6 worm cellular contexts compared by ENCODE assay signal in the genomic region with DNA sequence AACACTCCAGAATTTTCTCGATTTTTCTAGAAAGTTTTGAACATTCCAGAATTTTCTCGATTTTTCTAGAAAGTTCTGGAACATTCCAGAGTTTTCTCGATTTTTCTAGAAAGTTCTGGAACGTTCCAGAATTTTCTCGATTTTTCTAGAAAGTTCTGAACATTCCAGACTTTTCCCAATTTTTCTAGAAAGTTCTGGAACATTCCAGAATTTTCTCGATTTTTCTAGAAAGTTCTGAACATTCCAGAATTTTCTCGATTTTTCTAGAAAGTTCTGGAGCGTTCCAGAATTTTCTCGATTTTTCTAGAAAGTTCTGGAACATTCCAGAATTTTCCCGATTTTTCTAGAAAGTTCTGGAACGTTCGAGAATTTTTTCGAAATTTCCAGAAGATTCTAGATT.
A peak's percentile ranks its signal among the peaks of the same experiment; 100 is the strongest.
TF ChIP-seq lines count a peak whose summit lies in the region.
"Not testable (repeated sequence)": the region's sequence is repeated elsewhere in the genome, so short reads cannot be mapped to it uniquely, and the experiment has no call there.

No protein-coding gene starts in this region.

TF ChIP-seq in whole organism, L1 larva, 84 proteins besides CTCF, POLR2A, EP300 and RAD21:
- TF ChIP-seq unc-98 (GFP tag; IDR thresholded peaks at IDR 0.05; lab: Robert Waterston, UW) (0 out of 2 replicates have a peak, but pooled peaks have one; percentile 45), mab-9 (GFP tag; IDR thresholded peaks at IDR 0.05; lab: Robert Waterston, UW) (0 out of 2 replicates have a peak, but pooled peaks have one; percentile 14)
TF ChIP-seq in whole organism, L1 larva: peak in this region for 2; not testable (repeated sequence) for 82.

TF ChIP-seq in whole organism, L4 larva, 104 proteins besides CTCF, POLR2A, EP300 and RAD21 (continues in another document):
- peak; percentile 96 to 97 for TF ChIP-seq madf-5 (GFP tag; IDR thresholded peaks at IDR 0.05; lab: Robert Waterston, UW)
- peak; percentile 51; the same call in 1 of the 2 replicates for TF ChIP-seq saeg-2 (GFP tag; IDR thresholded peaks at IDR 0.05; lab: Robert Waterston, UW)
- TF ChIP-seq nhr-41 (GFP tag; IDR thresholded peaks at IDR 0.05; lab: Robert Waterston, UW): peak; percentile 92
- TF ChIP-seq snpc-1.2 (GFP tag; IDR thresholded peaks at IDR 0.05; lab: Robert Waterston, UW): peak; percentile 97
- TF ChIP-seq dmd-8 (GFP tag; IDR thresholded peaks at IDR 0.05; lab: Robert Waterston, UW): peak; percentile 66
- TF ChIP-seq php-3 (GFP tag; IDR thresholded peaks at IDR 0.05; lab: Robert Waterston, UW): peak; percentile 47; the same call in 1 of the 2 replicates
- TF ChIP-seq mdt-29 (GFP tag; IDR thresholded peaks at IDR 0.05; lab: Robert Waterston, UW): peak; percentile 99
- TF ChIP-seq pha-4 (GFP tag; IDR thresholded peaks at IDR 0.05; lab: Robert Waterston, UW): peak; percentile 94
- TF ChIP-seq pha-4 (tag; optimal IDR thresholded peaks at IDR 0.05; lab: Kevin White, UChicago): not testable (repeated sequence)
- peak; percentile 92; the same call in 1 of the 2 replicates for TF ChIP-seq tag-97 (GFP tag; IDR thresholded peaks at IDR 0.05; lab: Robert Waterston, UW)
- peak; percentile 93 for TF ChIP-seq Y48G9A.11 (GFP tag; IDR thresholded peaks at IDR 0.05; lab: Robert Waterston, UW)
- TF ChIP-seq arid-1 (GFP tag; conservative IDR thresholded peaks at IDR 0.05; lab: Robert Waterston, UW): peak; percentile 96
- peak; percentile 82 for TF ChIP-seq F26F4.8 (GFP tag; conservative IDR thresholded peaks at IDR 0.05; lab: Robert Waterston, UW)
- TF ChIP-seq lin-1 (GFP tag; IDR thresholded peaks at IDR 0.05; lab: Robert Waterston, UW): peak; percentile 97
- TF ChIP-seq tra-1 (GFP tag; IDR thresholded peaks at IDR 0.05; lab: Robert Waterston, UW): peak; percentile 92
- peak; percentile 97 for TF ChIP-seq ceh-44 (GFP tag; IDR thresholded peaks at IDR 0.05; lab: Robert Waterston, UW)

TF ChIP-seq in whole organism, early embryonic, 17 proteins besides CTCF, POLR2A, EP300 and RAD21:
- TF ChIP-seq tbx-37 (GFP tag; conservative IDR thresholded peaks at IDR 0.05; lab: Robert Waterston, UW) (0 out of 2 replicates have a peak, but pooled peaks have one; percentile 7), sea-1 (GFP tag; conservative IDR thresholded peaks at IDR 0.05; lab: Robert Waterston, UW) (peak; percentile 80), flt-1 (GFP tag; IDR thresholded peaks at IDR 0.05; lab: Robert Waterston, UW) (peak; percentile 87), scrt-1 (GFP tag; IDR thresholded peaks at IDR 0.05; lab: Robert Waterston, UW) (0 out of 2 replicates have a peak, but pooled peaks have one; percentile 21), tbx-11 (GFP tag; IDR thresholded peaks at IDR 0.05; lab: Robert Waterston, UW) (peak; percentile 60; the same call in 1 of the 2 replicates), pes-1 (GFP tag; IDR thresholded peaks at IDR 0.05; lab: Robert Waterston, UW) (peak; percentile 93)

TF ChIP-seq in whole organism, late embryonic, 69 proteins besides CTCF, POLR2A, EP300 and RAD21:
- TF ChIP-seq unc-3 (GFP tag; conservative IDR thresholded peaks at IDR 0.05; lab: Robert Waterston, UW): peak; percentile 21; the same call in 1 of the 2 replicates
- TF ChIP-seq unc-3 (tag; optimal IDR thresholded peaks at IDR 0.05; lab: Kevin White, UChicago): not testable (repeated sequence)

TF ChIP-seq in whole organism, midembryonic, 9 proteins besides CTCF, POLR2A, EP300 and RAD21:
- 0 out of 2 replicates have a peak, but pooled peaks have one; percentile 26 for TF ChIP-seq klf-2 (GFP tag; conservative IDR thresholded peaks at IDR 0.05; lab: Robert Waterston, UW)
- TF ChIP-seq tab-1 (GFP tag; IDR thresholded peaks at IDR 0.05; lab: Robert Waterston, UW): peak; percentile 83
- peak; percentile 98 for TF ChIP-seq flt-1 (GFP tag; IDR thresholded peaks at IDR 0.05; lab: Robert Waterston, UW)
- TF ChIP-seq ref-1 (GFP tag; conservative IDR thresholded peaks at IDR 0.05; lab: Robert Waterston, UW): peak; percentile 75
- TF ChIP-seq ztf-23 (GFP tag; IDR thresholded peaks at IDR 0.05; lab: Robert Waterston, UW): 0 out of 2 replicates have a peak, but pooled peaks have one; percentile 51
- TF ChIP-seq T22C8.4 (GFP tag; IDR thresholded peaks at IDR 0.05; lab: Robert Waterston, UW): 0 out of 2 replicates have a peak, but pooled peaks have one; percentile 29

TF ChIP-seq in whole organism, young adult, 124 proteins besides CTCF, POLR2A, EP300 and RAD21:
- TF ChIP-seq aptf-2 (GFP tag; conservative IDR thresholded peaks at IDR 0.05; lab: Robert Waterston, UW): peak; percentile 91
- peak; percentile 84 for TF ChIP-seq lin-26 (GFP tag; IDR thresholded peaks at IDR 0.05; lab: Robert Waterston, UW)
- TF ChIP-seq aptf-3 (GFP tag; IDR thresholded peaks at IDR 0.05; lab: Robert Waterston, UW): peak; percentile 100
- TF ChIP-seq attf-3 (GFP tag; conservative IDR thresholded peaks at IDR 0.05; lab: Robert Waterston, UW): peak; percentile 63
- TF ChIP-seq Y53F4B.3 (GFP tag; IDR thresholded peaks at IDR 0.05; lab: Robert Waterston, UW): peak; percentile 98
- TF ChIP-seq madf-3 (GFP tag; IDR thresholded peaks at IDR 0.05; lab: Robert Waterston, UW): peak; percentile 97
- peak; percentile 95 for TF ChIP-seq nfya-2 (GFP tag; IDR thresholded peaks at IDR 0.05; lab: Robert Waterston, UW)
- TF ChIP-seq nhr-120 (GFP tag; IDR thresholded peaks at IDR 0.05; lab: Robert Waterston, UW): peak; percentile 94; the same call in 1 of the 2 replicates
- peak; percentile 91 for TF ChIP-seq madf-6 (GFP tag; IDR thresholded peaks at IDR 0.05; lab: Robert Waterston, UW)
- peak; percentile 100 for TF ChIP-seq hsf-1 (GFP tag; IDR thresholded peaks at IDR 0.05; lab: Robert Waterston, UW)
- peak; percentile 91 for TF ChIP-seq cebp-1 (GFP tag; IDR thresholded peaks at IDR 0.05; lab: Robert Waterston, UW)
- TF ChIP-seq cebp-1 (tag; optimal IDR thresholded peaks at IDR 0.05; lab: Kevin White, UChicago): not testable (repeated sequence)
- TF ChIP-seq egrh-3 (GFP tag; IDR thresholded peaks at IDR 0.05; lab: Robert Waterston, UW): peak; percentile 96
- TF ChIP-seq mcd-1 (GFP tag; IDR thresholded peaks at IDR 0.05; lab: Robert Waterston, UW): peak; percentile 61
- TF ChIP-seq Y56A3A.18 (GFP tag; IDR thresholded peaks at IDR 0.05; lab: Robert Waterston, UW): peak; percentile 99
- peak; percentile 82; the same call in 1 of the 2 replicates for TF ChIP-seq ztf-28 (GFP tag; IDR thresholded peaks at IDR 0.05; lab: Robert Waterston, UW)
- TF ChIP-seq Y67H2A.10 (GFP tag; conservative IDR thresholded peaks at IDR 0.05; lab: Robert Waterston, UW): peak; percentile 94
- peak; percentile 100 for TF ChIP-seq dox-1 (GFP tag; IDR thresholded peaks at IDR 0.05; lab: Robert Waterston, UW)
- peak; percentile 99 for TF ChIP-seq D2030.7 (GFP tag; IDR thresholded peaks at IDR 0.05; lab: Robert Waterston, UW)
- peak; percentile 99 for TF ChIP-seq Y95B8A.8 (GFP tag; IDR thresholded peaks at IDR 0.05; lab: Robert Waterston, UW)
- TF ChIP-seq ceh-100 (GFP tag; IDR thresholded peaks at IDR 0.05; lab: Robert Waterston, UW): peak; percentile 89
- TF ChIP-seq C17E4.6 (GFP tag; IDR thresholded peaks at IDR 0.05; lab: Robert Waterston, UW): peak; percentile 92
- TF ChIP-seq hmg-20 (GFP tag; IDR thresholded peaks at IDR 0.05; lab: Robert Waterston, UW): peak; percentile 31; the same call in 1 of the 2 replicates
- peak; percentile 70 for TF ChIP-seq madf-8 (GFP tag; conservative IDR thresholded peaks at IDR 0.05; lab: Robert Waterston, UW)
- TF ChIP-seq ceh-91 (GFP tag; IDR thresholded peaks at IDR 0.05; lab: Robert Waterston, UW): peak; percentile 85
- TF ChIP-seq cebp-2 (GFP tag; IDR thresholded peaks at IDR 0.05; lab: Robert Waterston, UW): peak; percentile 93
- TF ChIP-seq ceh-40 (GFP tag; IDR thresholded peaks at IDR 0.05; lab: Robert Waterston, UW): peak; percentile 97
- peak; percentile 95 for TF ChIP-seq F39B2.1 (GFP tag; IDR thresholded peaks at IDR 0.05; lab: Robert Waterston, UW)
- peak; percentile 97 for TF ChIP-seq ztf-25 (GFP tag; IDR thresholded peaks at IDR 0.05; lab: Robert Waterston, UW)
- peak; percentile 98 for TF ChIP-seq B0019.2 (GFP tag; conservative IDR thresholded peaks at IDR 0.05; lab: Robert Waterston, UW)
- peak; percentile 99 for TF ChIP-seq rcor-1 (GFP tag; IDR thresholded peaks at IDR 0.05; lab: Robert Waterston, UW)
- peak; percentile 96 for TF ChIP-seq pbrm-1 (GFP tag; IDR thresholded peaks at IDR 0.05; lab: Robert Waterston, UW)
- TF ChIP-seq ceh-58 (GFP tag; IDR thresholded peaks at IDR 0.05; lab: Robert Waterston, UW): peak; percentile 98
- peak; percentile 75 for TF ChIP-seq K11D2.4 (GFP tag; IDR thresholded peaks at IDR 0.05; lab: Robert Waterston, UW)
- TF ChIP-seq Y79H2A.3 (GFP tag; conservative IDR thresholded peaks at IDR 0.05; lab: Robert Waterston, UW): peak; percentile 99
- TF ChIP-seq bed-1 (GFP tag; IDR thresholded peaks at IDR 0.05; lab: Robert Waterston, UW): peak; percentile 99
- peak; percentile 97 for TF ChIP-seq egl-18 (GFP tag; IDR thresholded peaks at IDR 0.05; lab: Robert Waterston, UW)
- peak; percentile 95 for TF ChIP-seq Y53G8AR.9 (GFP tag; conservative IDR thresholded peaks at IDR 0.05; lab: Robert Waterston, UW)
- peak; percentile 97 for TF ChIP-seq ztf-6 (GFP tag; IDR thresholded peaks at IDR 0.05; lab: Robert Waterston, UW)
- TF ChIP-seq nfyb-1 (GFP tag; IDR thresholded peaks at IDR 0.05; lab: Robert Waterston, UW): peak; percentile 96
- peak; percentile 72 for TF ChIP-seq F33H1.4 (GFP tag; IDR thresholded peaks at IDR 0.05; lab: Robert Waterston, UW)
- peak; percentile 95; the same call in 1 of the 2 replicates for TF ChIP-seq F37B4.10 (GFP tag; IDR thresholded peaks at IDR 0.05; lab: Robert Waterston, UW)
- peak; percentile 93 for TF ChIP-seq lag-1 (GFP tag; IDR thresholded peaks at IDR 0.05; lab: Robert Waterston, UW)
- TF ChIP-seq egl-44 (GFP tag; IDR thresholded peaks at IDR 0.05; lab: Robert Waterston, UW): peak; percentile 98
- peak; percentile 99 for TF ChIP-seq attf-6 (GFP tag; IDR thresholded peaks at IDR 0.05; lab: Robert Waterston, UW)
- peak; percentile 100 for TF ChIP-seq let-526 (GFP tag; IDR thresholded peaks at IDR 0.05; lab: Robert Waterston, UW)
- peak; percentile 98 for TF ChIP-seq ekl-4 (GFP tag; IDR thresholded peaks at IDR 0.05; lab: Robert Waterston, UW)
